Worm (Caenorhabditis elegans) whole organism, young adult: ENCODE results near the gene Y40B10A.5.
"Not testable (repeated sequence)": the region's sequence is repeated elsewhere in the genome, so short reads cannot be mapped to it uniquely, and the experiment has no call there.

Experiments
- F52B5.7 ChIP-seq: sonication (generic microtip); optimal IDR thresholded peaks from 2 replicates; lab custom pipeline; 2016; ENCODE audit warnings: mild to moderate bottlenecking, missing genetic modification characterization, missing compliant biosample characterization
- egrh-3 ChIP-seq: fragments of 200-800 bp; sonication (Bioruptor generic); IDR thresholded peaks from 2 replicates; pipeline ENCODE4 v1.3.6; 2022; ENCODE audit warnings: missing genetic modification reagents, missing genetic modification characterization, missing compliant biosample characterization
- nhr-90 ChIP-seq: sonication (generic microtip); optimal IDR thresholded peaks from 2 replicates; lab custom pipeline; 2016; ENCODE audit warnings: missing genotype, mild to moderate bottlenecking, missing genetic modification characterization, missing compliant biosample characterization
- sptf-2 ChIP-seq: fragments of 200-800 bp; sonication (Bioruptor generic); optimal IDR thresholded peaks from 2 replicates; lab custom pipeline; 2018; ENCODE audit warnings: mild to moderate bottlenecking, missing genetic modification characterization, missing compliant biosample characterization
- ztf-22 ChIP-seq: fragments of 200-800 bp; sonication (Bioruptor generic); optimal IDR thresholded peaks from 2 replicates; lab custom pipeline; 2018; ENCODE audit warnings: mild to moderate bottlenecking, missing genetic modification characterization, moderate library complexity, missing compliant biosample characterization
- ztf-25 ChIP-seq: fragments of 200-800 bp; sonication (Bioruptor generic); IDR thresholded peaks from 2 replicates; pipeline ENCODE4 v1.3.6; 2022; ENCODE audit warnings: missing genetic modification reagents, missing genetic modification characterization, missing compliant biosample characterization
- ztf-26 ChIP-seq: sonication (generic microtip); optimal IDR thresholded peaks from 2 replicates; lab custom pipeline; 2017; ENCODE audit warnings: missing genetic modification characterization, missing compliant biosample characterization

- TF ChIP-seq ztf-25 (GFP tag; lab: Robert Waterston, UW); F52B5.7; ztf-22 (GFP tag; lab: Kevin White, UChicago); nhr-90 (tag; lab: Kevin White, UChicago); sptf-2; ztf-26 (tag; lab: Kevin White, UChicago): not testable (repeated sequence)
- TF ChIP-seq egrh-3, result peak; percentile 26; the same call in 1 of the 2 replicates
Observed at ce11 chrV:2085745-2086267, 40.0 kb upstream of the Y40B10A.5 start, which contains the start of gene F36F12.3.
